Fruit fly (Drosophila melanogaster): ENCODE measurements around the gene Cpr72Eb.

Cpr72Eb gene

DNA sequence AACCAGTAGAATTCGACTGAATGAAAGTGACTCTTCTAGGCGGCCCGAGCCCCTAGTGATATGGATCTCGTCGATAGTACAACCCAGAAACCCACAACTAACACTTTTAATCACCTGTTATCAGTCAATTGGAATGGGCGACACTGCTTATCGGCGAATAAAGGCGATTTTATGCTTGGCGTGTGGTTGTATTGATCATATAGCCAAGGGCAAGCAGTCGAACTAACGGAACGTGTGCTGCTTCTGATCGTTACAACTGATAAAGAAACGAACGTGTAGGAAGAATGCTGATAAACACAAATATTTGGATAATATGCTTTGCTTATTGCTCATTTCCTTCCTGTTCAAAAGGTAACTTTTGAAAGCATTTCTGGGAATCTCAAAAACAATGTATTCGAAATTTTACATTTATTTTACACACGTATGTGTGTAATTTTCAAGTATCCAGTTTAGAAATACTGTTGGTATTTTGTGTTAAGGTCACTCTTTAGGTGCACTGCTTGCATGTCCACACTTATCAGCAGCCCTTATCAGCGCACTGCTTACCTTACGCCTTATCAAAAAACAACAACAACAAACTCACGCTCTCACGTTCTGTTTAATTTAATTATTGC, 16.6 kb downstream of the Cpr72Eb start, which contains the start of gene Agpat4 (continued):
- TF ChIP-seq Optix (GFP tag; IDR thresholded peaks at IDR 0.05) (no peak), HmgZ (tag; optimal IDR thresholded peaks at IDR 0.05) (peak; percentile 52), fd102C (GFP tag; optimal IDR thresholded peaks at IDR 0.05) (no peak), CG2712 (tag; optimal IDR thresholded peaks at IDR 0.05) (peak; percentile 6), Hr51 (GFP tag; optimal IDR thresholded peaks at IDR 0.05) (no peak), ase (GFP tag; IDR thresholded peaks at IDR 0.05) (no peak), CG4424 (GFP tag; optimal IDR thresholded peaks at IDR 0.05) (no peak), CG10321 (GFP tag; IDR thresholded peaks at IDR 0.05) (no peak), CG15601 (tag; optimal IDR thresholded peaks at IDR 0.05) (no peak), Drgx (GFP tag; IDR thresholded peaks at IDR 0.05) (no peak), sug (tag; optimal IDR thresholded peaks at IDR 0.05) (peak; percentile 99), CG34376 (GFP tag; optimal IDR thresholded peaks at IDR 0.05) (peak; percentile 95), Scr (GFP tag; IDR thresholded peaks at IDR 0.05; ENCODE audit: partially characterized antibody) (peak; percentile 32), CG12659 (GFP tag; optimal IDR thresholded peaks at IDR 0.05) (peak; percentile 23), CG2129 (GFP tag; IDR thresholded peaks at IDR 0.05; ENCODE audit: partially characterized antibody) (no peak), C15 (GFP tag; IDR thresholded peaks at IDR 0.05) (no peak), CG31365 (tag; optimal IDR thresholded peaks at IDR 0.05) (peak; percentile 99), bbx (GFP tag; IDR thresholded peaks at IDR 0.05; ENCODE audit: partially characterized antibody) (peak; percentile 38; the same call in 1 of the 2 replicates), Doc3 (GFP tag; IDR thresholded peaks at IDR 0.05; ENCODE audit: partially characterized antibody) (no peak), CG31441 (GFP tag; IDR thresholded peaks at IDR 0.05) (no peak)

DNA sequence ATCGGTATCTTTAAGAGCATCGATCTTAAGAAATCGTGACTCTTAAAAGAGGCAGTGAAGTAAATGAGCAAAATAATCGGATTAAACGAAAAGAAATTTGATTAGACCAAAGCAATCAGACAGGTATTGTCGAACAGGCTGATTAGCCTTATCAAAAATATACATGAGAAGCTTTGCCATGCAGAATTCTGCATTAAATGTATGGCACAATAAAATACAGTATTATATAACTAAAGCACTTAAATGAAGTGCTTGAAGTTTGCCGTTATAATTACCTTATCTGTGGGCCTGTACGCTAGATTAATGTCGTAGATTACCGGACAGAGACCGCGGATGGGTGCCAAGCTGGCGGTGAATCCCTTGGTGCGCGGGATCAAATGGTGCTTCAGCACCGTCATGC, 18.4 kb downstream of the Cpr72Eb start:
- TF ChIP-seq cwo (GFP tag; optimal IDR thresholded peaks at IDR 0.05): no peak
- 0 out of 4 replicates have a peak, but pooled peaks have one; percentile 30 for TF ChIP-seq chinmo (GFP tag; IDR thresholded peaks at IDR 0.05; ENCODE audit: partially characterized antibody)
- TF ChIP-seq Pdp1 (GFP tag; optimal IDR thresholded peaks at IDR 0.05): peak in 1 of 2 experiments; percentile 87
- TF ChIP-seq grn (GFP tag; optimal IDR thresholded peaks at IDR 0.05): peak; percentile 20
- no peak for TF ChIP-seq disco-r (GFP tag; optimal IDR thresholded peaks at IDR 0.05)
- TF ChIP-seq exex (tag; optimal IDR thresholded peaks at IDR 0.05): peak; percentile 79
- TF ChIP-seq tll (GFP tag; optimal IDR thresholded peaks at IDR 0.05): no peak
- no peak for TF ChIP-seq Lhr (GFP tag; optimal IDR thresholded peaks at IDR 0.05)
- TF ChIP-seq CG2202 (tag; optimal IDR thresholded peaks at IDR 0.05): no peak
- no peak for TF ChIP-seq CG7928 (GFP tag; optimal IDR thresholded peaks at IDR 0.05)
- no peak for TF ChIP-seq CoRest (tag; optimal IDR thresholded peaks at IDR 0.05)
- no peak for TF ChIP-seq Trl (optimal IDR thresholded peaks at IDR 0.05)
- TF ChIP-seq Trl (GFP tag; optimal IDR thresholded peaks at IDR 0.05): no peak
- no peak for TF ChIP-seq slou (GFP tag; optimal IDR thresholded peaks at IDR 0.05)

DNA sequence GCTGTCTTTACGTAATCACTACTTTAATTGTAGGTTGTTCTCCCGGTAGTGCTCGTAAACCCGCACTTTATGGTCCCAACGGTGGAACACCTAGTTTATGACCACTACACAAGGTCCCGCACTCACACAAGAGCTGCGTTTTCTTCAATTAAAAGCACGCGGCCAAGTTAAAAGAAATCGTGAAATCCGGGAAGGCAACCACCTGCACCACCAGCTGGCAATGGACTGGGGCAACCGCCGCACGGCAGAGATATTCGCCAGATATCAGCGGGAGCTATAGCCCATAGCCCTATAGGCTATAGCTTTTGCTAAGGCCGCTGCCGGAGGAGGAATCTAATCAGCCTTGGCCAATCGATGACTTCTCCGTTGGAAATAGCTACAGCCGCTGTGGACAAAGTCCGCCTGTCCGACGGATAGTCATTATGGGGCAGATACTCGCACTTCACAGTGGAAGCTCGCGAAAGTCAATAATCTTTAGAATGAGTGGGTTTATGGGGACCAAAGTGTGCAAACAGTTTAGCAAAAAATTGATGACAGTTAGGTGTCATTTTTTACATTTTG, 19.5 kb downstream of the Cpr72Eb start:
- no peak for TF ChIP-seq CG10209 (GFP tag; optimal IDR thresholded peaks at IDR 0.05)
- TF ChIP-seq h (optimal IDR thresholded peaks at IDR 0.05): no peak
- TF ChIP-seq lilli (GFP tag; optimal IDR thresholded peaks at IDR 0.05): no peak
- TF ChIP-seq Ets65A (GFP tag): no peak
- TF ChIP-seq mirr (GFP tag; optimal IDR thresholded peaks at IDR 0.05): peak; percentile 27
- peak; percentile 49 for TF ChIP-seq nom (GFP tag; optimal IDR thresholded peaks at IDR 0.05)
- no peak for TF ChIP-seq chinmo (GFP tag; IDR thresholded peaks at IDR 0.05; ENCODE audit: partially characterized antibody)
- no peak for TF ChIP-seq CG34422 (GFP tag; IDR thresholded peaks at IDR 0.05)
- no peak for TF ChIP-seq Hr78 (GFP tag; optimal IDR thresholded peaks at IDR 0.05)
- no peak for TF ChIP-seq CG2120 (GFP tag; optimal IDR thresholded peaks at IDR 0.05)
- no peak for TF ChIP-seq CG7357 (GFP tag; IDR thresholded peaks at IDR 0.05)
- no peak for TF ChIP-seq Hmr (GFP tag; optimal IDR thresholded peaks at IDR 0.05)
- no peak for TF ChIP-seq CG10959 (GFP tag; IDR thresholded peaks at IDR 0.05)
- TF ChIP-seq CG10431 (GFP tag; optimal IDR thresholded peaks at IDR 0.05): no peak
- TF ChIP-seq zen (tag; optimal IDR thresholded peaks at IDR 0.05): no peak
